Fruit fly (Drosophila melanogaster) whole organism, embryonic: ENCODE results near the gene scrib.
A peak's percentile ranks its signal among the peaks of the same experiment; 100 is the strongest.

ENCODE experiments used
- Bdp1 ChIP-seq: fragments of 200-800 bp; sonication (Bioruptor generic); optimal IDR thresholded peaks from 3 replicates; lab custom pipeline; 2016; ENCODE audit warnings: missing biosample characterization, missing genetic modification characterization
- BtbVII ChIP-seq: fragments of 200-800 bp; sonication (Bioruptor generic); optimal IDR thresholded peaks from 3 replicates; lab custom pipeline; 2017; ENCODE audit warnings: missing biosample characterization, mild to moderate bottlenecking, missing genetic modification characterization
- C15 ChIP-seq: fragments of 200-800 bp; sonication (Bioruptor generic); IDR thresholded peaks from 3 replicates; pipeline ENCODE4 v1.3.6; 2022; ENCODE audit warnings: missing biosample characterization, missing genetic modification characterization
- CG10321 ChIP-seq: fragments of 200-800 bp; sonication (Bioruptor generic); IDR thresholded peaks from 2 replicates; pipeline ENCODE4 v1.3.6; 2022; ENCODE audit warnings: missing biosample characterization, missing genetic modification characterization
- CG10543 ChIP-seq: fragments of 200-800 bp; sonication (Bioruptor generic); optimal IDR thresholded peaks from 3 replicates; lab custom pipeline; 2017; ENCODE audit warnings: missing biosample characterization, mild to moderate bottlenecking, missing genetic modification characterization, moderate library complexity
- CG10979 ChIP-seq: fragments of 200-800 bp; sonication (Bioruptor generic); optimal IDR thresholded peaks from 2 replicates; lab custom pipeline; 2018; ENCODE audit warnings: missing biosample characterization, mild to moderate bottlenecking, missing genetic modification characterization, moderate library complexity
- CG11085 ChIP-seq: fragments of 200-800 bp; sonication (Bioruptor generic); IDR thresholded peaks from 2 replicates; pipeline ENCODE4 v1.3.6; 2022; ENCODE audit warnings: missing biosample characterization, missing genetic modification characterization
- CG11093 ChIP-seq: fragments of 200-800 bp; sonication (Bioruptor generic); IDR thresholded peaks from 3 replicates; pipeline ENCODE4 v1.3.6; 2022; ENCODE audit warnings: missing biosample characterization, missing genetic modification characterization
- CG11247 ChIP-seq: fragments of 200-800 bp; sonication (Bioruptor generic); IDR thresholded peaks from 2 replicates; pipeline ENCODE4 v1.3.6; 2022; ENCODE audit warnings: missing biosample characterization, missing genetic modification characterization
- CG11398 ChIP-seq: fragments of 200-800 bp; sonication (Bioruptor generic); optimal IDR thresholded peaks from 2 replicates; lab custom pipeline; 2016; ENCODE audit warnings: missing biosample characterization, missing genetic modification characterization
- CG13775 ChIP-seq: fragments of 200-800 bp; sonication (Bioruptor generic); optimal IDR thresholded peaks from 3 replicates; lab custom pipeline; 2017; ENCODE audit warnings: missing biosample characterization, mild to moderate bottlenecking, missing genetic modification characterization
- CG14710 ChIP-seq: fragments of 200-800 bp; sonication (Bioruptor generic); optimal IDR thresholded peaks from 3 replicates; lab custom pipeline; 2019; ENCODE audit warnings: missing biosample characterization, mild to moderate bottlenecking, missing genetic modification characterization, moderate library complexity
- CG16815 ChIP-seq: fragments of 200-800 bp; sonication (Bioruptor generic); optimal IDR thresholded peaks from 3 replicates; lab custom pipeline; 2017; ENCODE audit warnings: missing biosample characterization, mild to moderate bottlenecking, missing genetic modification characterization
- CG17568 ChIP-seq: fragments of 200-800 bp; sonication (Bioruptor generic); optimal IDR thresholded peaks from 2 replicates; lab custom pipeline; 2018; ENCODE audit warnings: missing biosample characterization, mild to moderate bottlenecking, missing genetic modification characterization, moderate library complexity
- CG1832 ChIP-seq: fragments of 200-800 bp; sonication (Bioruptor generic); optimal IDR thresholded peaks from 2 replicates; lab custom pipeline; 2017; ENCODE audit warnings: missing biosample characterization, mild to moderate bottlenecking, missing genetic modification characterization, inconsistent platforms
- CG2199 ChIP-seq: fragments of 200-800 bp; sonication (Bioruptor generic); IDR thresholded peaks from 3 replicates; pipeline ENCODE4 v1.3.6; 2022; ENCODE audit warnings: missing biosample characterization, missing genetic modification characterization
- CG4282 ChIP-seq: fragments of 200-800 bp; sonication (Bioruptor generic); optimal IDR thresholded peaks from 2 replicates; lab custom pipeline; 2016; ENCODE audit warnings: missing biosample characterization, missing genetic modification characterization
- CG4730 ChIP-seq: fragments of 200-800 bp; sonication (Bioruptor generic); IDR thresholded peaks from 2 replicates; pipeline ENCODE4 v1.3.6; 2022; ENCODE audit warnings: missing biosample characterization, missing genetic modification characterization
- CG7928 ChIP-seq: fragments of 200-800 bp; sonication (Bioruptor generic); optimal IDR thresholded peaks from 2 replicates; lab custom pipeline; 2017; ENCODE audit warnings: missing biosample characterization, mild to moderate bottlenecking, missing genetic modification characterization
- CG8290 ChIP-seq, 3 experiments: fragments of 200-800 bp; sonication (Bioruptor generic); optimal IDR thresholded peaks; 2 replicates each; lab custom pipeline; 2016 to 2019; ENCODE audit warnings: missing biosample characterization in 3 of 3, missing genetic modification characterization in 3 of 3, mild to moderate bottlenecking in 2 of 3, moderate library complexity in 1 of 3
- CG9932 ChIP-seq: fragments of 200-800 bp; sonication (Bioruptor generic); IDR thresholded peaks from 2 replicates; pipeline ENCODE4 v1.3.6; 2022; ENCODE audit warnings: missing biosample characterization, missing genetic modification characterization
- Chrac-16 ChIP-seq: fragments of 200-800 bp; sonication (Bioruptor generic); optimal IDR thresholded peaks from 3 replicates; lab custom pipeline; 2016; ENCODE audit warnings: missing biosample characterization, missing genetic modification characterization
- E2f1 ChIP-seq: fragments of 200-800 bp; sonication (Bioruptor generic); IDR thresholded peaks from 2 replicates; pipeline ENCODE4 v1.3.6; 2022; ENCODE audit warnings: missing biosample characterization, missing genetic modification characterization
- Ets65A ChIP-seq: fragments of 200-800 bp; sonication (Bioruptor generic); peaks from one replicate; lab custom pipeline; 2016; ENCODE audit warnings: missing biosample characterization, missing genetic modification characterization
- HLH54F ChIP-seq: fragments of 200-800 bp; sonication (Bioruptor generic); optimal IDR thresholded peaks from 3 replicates; lab custom pipeline; 2016; ENCODE audit warnings: missing biosample characterization, missing genetic modification characterization
- Hand ChIP-seq: fragments of 200-800 bp; sonication (Bioruptor generic); optimal IDR thresholded peaks from 2 replicates; lab custom pipeline; 2017; ENCODE audit warnings: mild to moderate bottlenecking, missing biosample characterization, missing genetic modification reagents, missing genetic modification characterization
- Hr78 ChIP-seq, 2 experiments: fragments of 200-800 bp in 1 of 2; fragments of >200 bp in 1 of 2; sonication (Bioruptor generic) in 1 of 2; optimal IDR thresholded peaks; 2 replicates each; lab custom pipeline; 2017 to 2019; ENCODE audit warnings: missing biosample characterization in 2 of 2, missing genetic modification characterization in 2 of 2, mild to moderate bottlenecking in 1 of 2, moderate library complexity in 1 of 2
- Mad ChIP-seq: fragments of 200-800 bp; sonication (Bioruptor generic); optimal IDR thresholded peaks from 2 replicates; lab custom pipeline; 2016; ENCODE audit warnings: missing biosample characterization, missing genetic modification characterization
- Max ChIP-seq: fragments of 200-800 bp; sonication (Bioruptor generic); optimal IDR thresholded peaks from 2 replicates; lab custom pipeline; 2016; ENCODE audit warnings: missing biosample characterization, mild to moderate bottlenecking, missing genetic modification characterization
- NC2α ChIP-seq: fragments of 200-800 bp; sonication (Bioruptor generic); optimal IDR thresholded peaks from 2 replicates; lab custom pipeline; 2016; ENCODE audit warnings: missing biosample characterization, missing genetic modification characterization
- Neu2 ChIP-seq: fragments of 200-800 bp; sonication (Bioruptor generic); optimal IDR thresholded peaks from 3 replicates; lab custom pipeline; 2016; ENCODE audit warnings: missing biosample characterization, missing genetic modification characterization, borderline replicate concordance
- Nf-YA ChIP-seq: fragments of 200-800 bp; sonication (Bioruptor generic); IDR thresholded peaks from 2 replicates; pipeline ENCODE4 v1.3.6; 2022; ENCODE audit warnings: missing biosample characterization, missing genetic modification characterization
- Ptx1 ChIP-seq: fragments of 200-800 bp; sonication (Bioruptor generic); IDR thresholded peaks from 2 replicates; pipeline ENCODE4 v1.3.6; 2022; ENCODE audit warnings: missing biosample characterization, missing genetic modification characterization
- Scr ChIP-seq: fragments of 200-800 bp; sonication (Bioruptor generic); IDR thresholded peaks from 2 replicates; pipeline ENCODE4 v1.3.6; 2022; ENCODE audit warnings: missing biosample characterization, missing genetic modification characterization; ENCODE audit not compliant: partially characterized antibody
- Xrp1 ChIP-seq: fragments of 200-800 bp; sonication (Bioruptor generic); IDR thresholded peaks from 2 replicates; pipeline ENCODE4 v1.3.6; 2022; ENCODE audit warnings: missing biosample characterization, missing genetic modification characterization
- YL-1 ChIP-seq: fragments of 200-800 bp; sonication (Bioruptor generic); optimal IDR thresholded peaks from 3 replicates; lab custom pipeline; 2017; ENCODE audit warnings: missing biosample characterization, mild to moderate bottlenecking, missing genetic modification characterization
- ash1 ChIP-seq: fragments of 200-800 bp; sonication (Bioruptor generic); optimal IDR thresholded peaks from 2 replicates; lab custom pipeline; 2018; ENCODE audit warnings: missing biosample characterization, mild to moderate bottlenecking, missing genetic modification characterization
- bigmax ChIP-seq: fragments of 200-800 bp; sonication (Bioruptor generic); optimal IDR thresholded peaks from 2 replicates; lab custom pipeline; 2018; ENCODE audit warnings: missing biosample characterization, mild to moderate bottlenecking, missing genetic modification characterization
- cad ChIP-seq: fragments of >200 bp; optimal IDR thresholded peaks from 2 replicates; lab custom pipeline; 2017; ENCODE audit warnings: missing biosample characterization, missing genetic modification characterization
- cg ChIP-seq: fragments of 200-800 bp; sonication (Bioruptor generic); optimal IDR thresholded peaks from 3 replicates; lab custom pipeline; 2019; ENCODE audit warnings: missing biosample characterization, mild to moderate bottlenecking, missing genetic modification characterization, moderate library complexity
- chm ChIP-seq: fragments of 200-800 bp; sonication (Bioruptor generic); IDR thresholded peaks from 2 replicates; pipeline ENCODE4 v1.3.6; 2022; ENCODE audit warnings: missing biosample characterization, missing genetic modification characterization
- fd96Cb ChIP-seq: fragments of 200-800 bp; sonication (Bioruptor generic); optimal IDR thresholded peaks from 2 replicates; lab custom pipeline; 2018; ENCODE audit warnings: missing biosample characterization, mild to moderate bottlenecking, missing genetic modification characterization, moderate library complexity
- gt ChIP-seq: fragments of 200-800 bp; sonication (Bioruptor generic); IDR thresholded peaks from 2 replicates; pipeline ENCODE4 v1.3.6; 2022; ENCODE audit warnings: missing biosample characterization, missing genetic modification characterization
- h ChIP-seq: fragments of >200 bp; optimal IDR thresholded peaks from 2 replicates; lab custom pipeline; 2017
- jigr1 ChIP-seq: fragments of 200-800 bp; sonication (Bioruptor generic); IDR thresholded peaks from 3 replicates; pipeline ENCODE4 v1.3.6; 2022; ENCODE audit warnings: missing biosample characterization, missing genetic modification characterization
- kah ChIP-seq: fragments of 200-800 bp; sonication (Bioruptor generic); optimal IDR thresholded peaks from 2 replicates; lab custom pipeline; 2018; ENCODE audit warnings: missing biosample characterization, mild to moderate bottlenecking, missing genetic modification characterization
- pros ChIP-seq: fragments of 200-800 bp; sonication (Bioruptor generic); optimal IDR thresholded peaks from 3 replicates; lab custom pipeline; 2019; ENCODE audit warnings: missing biosample characterization, mild to moderate bottlenecking, missing genetic modification characterization, moderate library complexity
- slbo ChIP-seq: fragments of 200-800 bp; sonication (Bioruptor generic); IDR thresholded peaks from 2 replicates; pipeline ENCODE4 v1.3.6; 2022; ENCODE audit warnings: missing biosample characterization, missing genetic modification characterization
- slp2 ChIP-seq: fragments of 200-800 bp; sonication (Bioruptor generic); optimal IDR thresholded peaks from 2 replicates; lab custom pipeline; 2016; ENCODE audit warnings: missing biosample characterization, missing genetic modification characterization
- sqz ChIP-seq: fragments of 200-800 bp; sonication (Bioruptor generic); optimal IDR thresholded peaks from 3 replicates; lab custom pipeline; 2018; ENCODE audit warnings: missing biosample characterization, mild to moderate bottlenecking, missing genetic modification characterization
- twi ChIP-seq: fragments of 200-800 bp; optimal IDR thresholded peaks from 2 replicates; lab custom pipeline; 2019; ENCODE audit warnings: missing biosample characterization, mild to moderate bottlenecking, missing genetic modification characterization, moderate library complexity

scrib gene

DNA sequence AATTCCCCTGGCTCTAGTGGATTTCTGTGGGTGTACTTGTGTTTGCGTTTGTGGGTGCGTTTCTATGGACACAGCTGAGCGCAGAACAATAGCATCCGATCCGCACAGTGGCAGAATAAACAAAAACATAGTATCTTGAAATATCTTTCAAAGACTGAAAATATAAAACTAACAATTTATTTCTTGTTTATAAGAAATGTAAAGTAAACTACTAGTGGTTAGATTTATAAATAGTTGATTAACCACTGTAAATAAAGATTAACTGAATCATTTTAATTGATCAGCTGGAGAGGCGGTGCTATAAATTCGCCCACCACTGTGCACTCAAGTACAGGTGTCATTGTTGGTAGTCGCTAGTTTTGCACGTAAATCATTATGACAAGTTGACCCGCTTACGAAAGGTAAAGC is 11.5 kb downstream of the scrib start (continued):
- TF ChIP-seq NC2α (no peak), C15 (GFP tag; lab: Robert Waterston, UW) (no peak), Nf-YA (GFP tag; lab: Robert Waterston, UW) (no peak; the same call in 1 of the 2 replicates), CG10979 (tag; lab: Kevin White, UChicago) (peak; percentile 59), pros (GFP tag; lab: Kevin White, UChicago) (no peak), Max (GFP tag; lab: Kevin White, UChicago) (no peak), h (lab: Kevin White, UChicago) (no peak), kah (GFP tag; lab: Kevin White, UChicago) (peak; percentile 23), Mad (GFP tag; lab: Kevin White, UChicago) (no peak), CG11398 (GFP tag; lab: Kevin White, UChicago) (no peak), gt (GFP tag; lab: Robert Waterston, UW) (no peak), CG11247 (GFP tag; lab: Robert Waterston, UW) (0 out of 2 replicates have a peak, but pooled peaks have one; percentile 24), CG16815 (peak; percentile 2), jigr1 (GFP tag; lab: Robert Waterston, UW) (no peak), bigmax (GFP tag; lab: Kevin White, UChicago) (no peak), CG4730 (GFP tag; lab: Robert Waterston, UW) (no peak), Ptx1 (GFP tag; lab: Robert Waterston, UW) (0 out of 2 replicates have a peak, but pooled peaks have one; percentile 5), CG11085 (no peak), fd96Cb (tag; lab: Kevin White, UChicago) (peak; percentile 42), chm (GFP tag; lab: Robert Waterston, UW) (no peak), CG8290 (GFP tag; optimal IDR thresholded peaks at IDR 0.05; lab: Kevin White, UChicago) (no peak), CG8290 (tag; optimal IDR thresholded peaks at IDR 0.05; lab: Kevin White, UChicago) (peak in 1 of 2 experiments; percentile 48), Scr (GFP tag; lab: Robert Waterston, UW) (no peak), E2f1 (no peak), Bdp1 (no peak), CG10543 (GFP tag; lab: Kevin White, UChicago) (peak; percentile 15), CG13775 (GFP tag; lab: Kevin White, UChicago) (peak; percentile 22), slp2 (GFP tag; lab: Kevin White, UChicago) (no peak), Hr78 (GFP tag; optimal IDR thresholded peaks at IDR 0.05; lab: Kevin White, UChicago) (no peak), slbo (no peak; the same call in 1 of the 2 replicates), YL-1 (GFP tag; lab: Kevin White, UChicago) (no peak), CG10321 (GFP tag; lab: Robert Waterston, UW) (no peak), CG7928 (GFP tag; lab: Kevin White, UChicago) (no peak), CG1832 (GFP tag; lab: Kevin White, UChicago) (no peak), cad (GFP tag; lab: Kevin White, UChicago) (no peak), Ets65A (GFP tag; lab: Kevin White, UChicago) (no peak), CG2199 (no peak), Neu2 (no peak), Hand (GFP tag; lab: Kevin White, UChicago) (peak; percentile 26), twi (peak; percentile 6), cg (GFP tag; lab: Kevin White, UChicago) (no peak), CG14710 (tag; lab: Kevin White, UChicago) (peak; percentile 48), HLH54F (GFP tag; lab: Kevin White, UChicago) (no peak), CG4282 (GFP tag; lab: Kevin White, UChicago) (no peak), Xrp1 (GFP tag; lab: Robert Waterston, UW) (peak; percentile 56; the same call in 1 of the 2 replicates), ash1 (no peak), CG17568 (GFP tag; lab: Kevin White, UChicago) (peak; percentile 17), Chrac-16 (GFP tag; lab: Kevin White, UChicago) (peak; percentile 10), sqz (GFP tag; lab: Kevin White, UChicago) (no peak), CG11093 (GFP tag; lab: Robert Waterston, UW) (no peak), CG9932 (GFP tag; lab: Robert Waterston, UW) (0 out of 2 replicates have a peak, but pooled peaks have one; percentile 16), BtbVII (GFP tag; lab: Kevin White, UChicago) (peak; percentile 33)
